Fruit fly (Drosophila melanogaster): ENCODE data around the gene Mrp4.

Gene Mrp4

dm6 chr3R:11568873-11569450, at the start of gene Mrp4 (continued):
- no peak for TF ChIP-seq CG4854 (GFP tag; optimal IDR thresholded peaks at IDR 0.05)
- no peak; the same call in 1 of the 2 replicates for TF ChIP-seq E2f1 (GFP tag; IDR thresholded peaks at IDR 0.05)
- no peak for TF ChIP-seq crc (GFP tag; optimal IDR thresholded peaks at IDR 0.05)
- TF ChIP-seq tup (GFP tag; optimal IDR thresholded peaks at IDR 0.05): no peak
- no peak for TF ChIP-seq Tbp (GFP tag; optimal IDR thresholded peaks at IDR 0.05)
- no peak for TF ChIP-seq Dfd (GFP tag; optimal IDR thresholded peaks at IDR 0.05)
- TF ChIP-seq CG18262 (tag; optimal IDR thresholded peaks at IDR 0.05): peak; percentile 7
- TF ChIP-seq Fer3 (tag; optimal IDR thresholded peaks at IDR 0.05): peak; percentile 14
- no peak for TF ChIP-seq hth (optimal IDR thresholded peaks at IDR 0.05)
- peak; percentile 28 for TF ChIP-seq schlank (tag; optimal IDR thresholded peaks at IDR 0.05)
- TF ChIP-seq aop (GFP tag; IDR thresholded peaks at IDR 0.05): no peak
- TF ChIP-seq NK7.1 (GFP tag; optimal IDR thresholded peaks at IDR 0.05): peak; percentile 57
- TF ChIP-seq CG12299 (tag; optimal IDR thresholded peaks at IDR 0.05): peak; percentile 78
- no peak for TF ChIP-seq tin (GFP tag; optimal IDR thresholded peaks at IDR 0.05)
- TF ChIP-seq CG8924 (tag; optimal IDR thresholded peaks at IDR 0.05): peak; percentile 27
- TF ChIP-seq hbn (GFP tag; IDR thresholded peaks at IDR 0.05; ENCODE audit: partially characterized antibody): peak; percentile 66; the same call in 1 of the 2 replicates
- peak; percentile 82 for TF ChIP-seq wek (GFP tag; optimal IDR thresholded peaks at IDR 0.05)
- TF ChIP-seq CG11696 (GFP tag; IDR thresholded peaks at IDR 0.05): peak; percentile 56
- TF ChIP-seq Scr (GFP tag; IDR thresholded peaks at IDR 0.05; ENCODE audit: partially characterized antibody): no peak; the same call in 1 of the 2 replicates
- TF ChIP-seq CG32767 (GFP tag; IDR thresholded peaks at IDR 0.05): no peak
- TF ChIP-seq CG11085 (GFP tag; IDR thresholded peaks at IDR 0.05): peak; percentile 16; the same call in 1 of the 2 replicates
- no peak for TF ChIP-seq hb (GFP tag; IDR thresholded peaks at IDR 0.05; ENCODE audit: partially characterized antibody)
- peak; percentile 58 for TF ChIP-seq CG6854 (GFP tag; optimal IDR thresholded peaks at IDR 0.05)
- TF ChIP-seq ham (GFP tag; IDR thresholded peaks at IDR 0.05): no peak
- no peak for TF ChIP-seq ac (GFP tag; optimal IDR thresholded peaks at IDR 0.05)
- TF ChIP-seq row (GFP tag; IDR thresholded peaks at IDR 0.05): no peak; the same call in 2 of the 3 replicates
- no peak for TF ChIP-seq H15 (GFP tag; IDR thresholded peaks at IDR 0.05)
- no peak for TF ChIP-seq CG14710 (tag; optimal IDR thresholded peaks at IDR 0.05)
- TF ChIP-seq pum (GFP tag; optimal IDR thresholded peaks at IDR 0.05): no peak
- TF ChIP-seq CG11247 (GFP tag; IDR thresholded peaks at IDR 0.05): peak; percentile 58
- TF ChIP-seq dan (GFP tag; IDR thresholded peaks at IDR 0.05): no peak
- peak; percentile 49 for TF ChIP-seq tap (tag; optimal IDR thresholded peaks at IDR 0.05)
- TF ChIP-seq CG32772 (GFP tag; IDR thresholded peaks at IDR 0.05): no peak
- no peak for TF ChIP-seq ab (GFP tag; optimal IDR thresholded peaks at IDR 0.05)
- TF ChIP-seq lola (GFP tag; optimal IDR thresholded peaks at IDR 0.05): no peak
- TF ChIP-seq kni (GFP tag; optimal IDR thresholded peaks at IDR 0.05): peak; percentile 27
- no peak for TF ChIP-seq repo (GFP tag; optimal IDR thresholded peaks at IDR 0.05)
- TF ChIP-seq p53 (GFP tag; optimal IDR thresholded peaks at IDR 0.05): no peak
- no peak for TF ChIP-seq knrl (GFP tag; IDR thresholded peaks at IDR 0.05; ENCODE audit: partially characterized antibody)
- TF ChIP-seq Chrac-16 (GFP tag; optimal IDR thresholded peaks at IDR 0.05): no peak
- no peak for TF ChIP-seq tx (GFP tag; optimal IDR thresholded peaks at IDR 0.05)
- peak; percentile 58; the same call in 1 of the 2 replicates for TF ChIP-seq CG14014 (GFP tag; IDR thresholded peaks at IDR 0.05)
- no peak for TF ChIP-seq vfl (GFP tag; optimal IDR thresholded peaks at IDR 0.05)
- TF ChIP-seq trh (GFP tag; optimal IDR thresholded peaks at IDR 0.05): no peak
- no peak for TF ChIP-seq pho (GFP tag; optimal IDR thresholded peaks at IDR 0.05)
- no peak for TF ChIP-seq Blimp-1 (GFP tag; optimal IDR thresholded peaks at IDR 0.05)
- TF ChIP-seq CG2202 (tag; optimal IDR thresholded peaks at IDR 0.05): peak; percentile 64
- 0 out of 2 replicates have a peak, but pooled peaks have one; percentile 6 for TF ChIP-seq CG14441 (GFP tag; IDR thresholded peaks at IDR 0.05)
- TF ChIP-seq CG2120 (GFP tag; optimal IDR thresholded peaks at IDR 0.05): peak; percentile 24
- no peak for TF ChIP-seq nmo (GFP tag; optimal IDR thresholded peaks at IDR 0.05)
- peak; percentile 49 for TF ChIP-seq kah (GFP tag; optimal IDR thresholded peaks at IDR 0.05)
